Worm (Caenorhabditis elegans) whole organism, L4/young adult: ENCODE results near the gene pgm-3.
"Not testable (repeated sequence)": the region's sequence is repeated elsewhere in the genome, so short reads cannot be mapped to it uniquely, and the experiment has no call there.

ENCODE experiments used
- W03F9.2 ChIP-seq: fragments of 150-350 bp; optimal IDR thresholded peaks from 2 replicates; lab custom pipeline; 2014; ENCODE audit warnings: missing biosample characterization, missing genetic modification characterization
- dao-5 ChIP-seq: sonication (generic microtip); optimal IDR thresholded peaks from 2 replicates; lab custom pipeline; 2016; ENCODE audit warnings: missing genotype, missing genetic modification characterization, moderate library complexity, missing compliant biosample characterization
- him-1 ChIP-seq: sonication (generic microtip); optimal IDR thresholded peaks from 2 replicates; lab custom pipeline; 2016; ENCODE audit warnings: missing genotype, missing genetic modification reagents, missing genetic modification characterization, missing compliant biosample characterization

DNA sequence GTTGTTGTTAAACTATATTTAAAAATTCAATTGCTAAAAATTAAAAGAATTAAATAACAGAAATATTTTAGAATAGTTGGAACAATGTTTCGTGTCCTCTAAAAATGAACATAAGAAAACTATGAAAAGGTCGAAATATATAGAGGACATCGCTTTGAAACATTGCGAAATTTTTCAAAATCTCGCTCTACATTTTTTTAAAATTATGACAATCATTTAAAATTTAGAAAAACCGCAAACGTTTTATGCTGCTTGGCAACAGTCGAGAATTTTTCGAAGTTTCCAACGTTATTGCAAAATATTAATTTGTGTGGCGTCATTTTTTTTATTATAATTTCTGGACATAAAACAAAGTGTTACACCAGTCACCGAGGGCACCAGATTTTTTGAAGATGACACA, 10.5 kb upstream of the pgm-3 start, which contains the start of the genes parg-2 and ipla-5:
- not testable (repeated sequence) for TF ChIP-seq dao-5, W03F9.2, him-1 (tag; lab: Kevin White, UChicago)
